Worm (Caenorhabditis elegans): ENCODE measurements around the gene nuo-5.

Gene nuo-5

DNA sequence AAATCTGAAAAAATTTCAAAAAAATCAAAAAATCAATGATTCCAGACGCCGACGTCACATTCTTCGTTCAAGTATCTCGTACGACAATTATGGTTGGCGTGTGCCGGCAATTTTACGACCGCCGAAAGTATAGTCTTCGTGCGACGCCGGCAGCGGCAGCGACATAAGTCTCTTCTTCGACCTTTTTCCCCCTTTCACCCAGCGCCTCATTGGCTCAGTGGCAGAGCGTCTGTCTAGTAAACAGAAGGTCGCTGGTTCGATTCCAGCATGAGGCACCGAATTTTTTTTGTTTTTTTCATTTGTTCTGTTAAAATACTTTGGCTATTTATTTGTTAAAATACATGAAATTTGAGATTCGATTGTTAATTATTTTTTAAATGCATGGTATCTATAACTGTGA lies 25.0 kb upstream of the nuo-5 start:
- TF ChIP-seq T22C8.4 (GFP tag; IDR thresholded peaks at IDR 0.05) (no peak), med-1 (GFP tag; optimal IDR thresholded peaks at IDR 0.05; ENCODE audit: insufficient read depth) (peak; percentile 45), ref-1 (GFP tag; conservative IDR thresholded peaks at IDR 0.05) (peak; percentile 67), klf-2 (GFP tag; conservative IDR thresholded peaks at IDR 0.05) (0 out of 2 replicates have a peak, but pooled peaks have one; percentile 25), tab-1 (GFP tag; IDR thresholded peaks at IDR 0.05) (peak; percentile 86), flt-1 (GFP tag; IDR thresholded peaks at IDR 0.05) (peak; percentile 86), ztf-29 (GFP tag; IDR thresholded peaks at IDR 0.05) (no peak), ztf-23 (GFP tag; IDR thresholded peaks at IDR 0.05) (peak; percentile 85)

DNA sequence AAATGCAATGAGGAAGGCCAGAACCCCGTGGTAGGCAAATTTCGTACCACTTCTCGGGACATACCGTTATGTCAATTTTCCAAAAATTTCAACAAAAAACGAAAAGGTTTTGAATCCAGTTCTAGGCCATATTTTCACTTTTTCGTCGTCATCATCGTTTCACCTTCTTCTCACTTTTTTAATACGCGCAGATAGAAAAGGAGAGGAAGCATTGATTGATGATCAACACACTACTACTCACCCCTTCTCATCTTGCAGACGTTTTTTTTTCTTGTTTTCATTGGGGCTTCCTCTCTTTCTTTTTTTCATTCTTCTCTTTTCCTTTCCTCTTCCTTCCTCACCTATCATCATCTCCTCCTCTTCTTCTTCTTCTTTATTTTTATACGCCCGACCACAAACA lies 23.1 kb upstream of the nuo-5 start:
- TF ChIP-seq tab-1 (GFP tag; IDR thresholded peaks at IDR 0.05) (no peak), med-1 (GFP tag; optimal IDR thresholded peaks at IDR 0.05; ENCODE audit: insufficient read depth) (no peak)

DNA sequence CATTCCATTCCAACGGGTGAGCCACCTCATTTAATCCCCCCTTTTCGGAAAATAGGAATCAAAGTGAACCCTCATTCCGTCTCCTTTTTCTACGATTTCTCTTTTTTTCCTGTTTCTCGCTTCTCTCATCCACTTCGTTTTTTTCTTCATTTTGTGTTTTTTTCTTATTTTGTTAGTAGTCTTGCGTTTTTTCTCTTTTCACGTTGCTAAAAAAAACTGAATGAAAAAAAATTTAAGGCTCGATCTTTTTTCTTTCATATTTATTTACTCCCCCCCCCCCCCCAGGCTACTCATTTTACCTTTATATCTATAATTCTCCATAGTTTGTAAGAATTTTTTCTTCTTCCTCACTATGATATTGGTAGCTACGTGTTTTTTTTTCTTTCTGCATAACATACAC lies 21.1 kb upstream of the nuo-5 start:
- no peak for TF ChIP-seq ztf-23 (GFP tag; IDR thresholded peaks at IDR 0.05)
- TF ChIP-seq flt-1 (GFP tag; IDR thresholded peaks at IDR 0.05) = no peak
- TF ChIP-seq ref-1 (GFP tag; conservative IDR thresholded peaks at IDR 0.05) = no peak
- no peak for TF ChIP-seq ztf-29 (GFP tag; IDR thresholded peaks at IDR 0.05)
- no peak for TF ChIP-seq cog-1 (tag; optimal IDR thresholded peaks at IDR 0.05)
- TF ChIP-seq klf-2 (GFP tag; conservative IDR thresholded peaks at IDR 0.05) = no peak
- TF ChIP-seq tab-1 (GFP tag; IDR thresholded peaks at IDR 0.05) = no peak
- no peak for TF ChIP-seq med-1 (GFP tag; optimal IDR thresholded peaks at IDR 0.05; ENCODE audit: insufficient read depth)
- TF ChIP-seq T22C8.4 (GFP tag; IDR thresholded peaks at IDR 0.05) = no peak

DNA sequence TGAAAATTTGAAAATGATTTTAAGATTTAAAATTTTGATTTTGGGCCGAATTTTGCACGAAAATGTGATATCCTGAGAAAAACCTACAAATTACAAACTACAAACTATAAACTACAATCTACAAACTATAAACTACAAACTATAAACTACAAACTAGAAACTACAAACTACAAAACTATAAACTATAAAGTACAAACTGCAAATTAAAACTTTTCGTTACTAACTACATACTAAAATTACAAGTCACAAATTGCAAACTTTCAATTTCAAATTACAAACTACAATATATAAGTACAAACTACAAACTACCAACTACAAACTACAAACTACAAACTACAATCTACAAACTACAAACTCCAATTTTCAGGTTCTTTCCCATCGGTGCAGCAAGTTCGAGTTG lies 15.3 kb upstream of the nuo-5 start:
- TF ChIP-seq klf-2 (GFP tag; conservative IDR thresholded peaks at IDR 0.05) (no peak), med-1 (GFP tag; optimal IDR thresholded peaks at IDR 0.05; ENCODE audit: insufficient read depth) (no peak), ref-1 (GFP tag; conservative IDR thresholded peaks at IDR 0.05) (no peak), flt-1 (GFP tag; IDR thresholded peaks at IDR 0.05) (no peak), ztf-23 (GFP tag; IDR thresholded peaks at IDR 0.05) (no peak), tab-1 (GFP tag; IDR thresholded peaks at IDR 0.05) (no peak), ztf-29 (GFP tag; IDR thresholded peaks at IDR 0.05) (no peak), cog-1 (tag; optimal IDR thresholded peaks at IDR 0.05) (no peak)

DNA sequence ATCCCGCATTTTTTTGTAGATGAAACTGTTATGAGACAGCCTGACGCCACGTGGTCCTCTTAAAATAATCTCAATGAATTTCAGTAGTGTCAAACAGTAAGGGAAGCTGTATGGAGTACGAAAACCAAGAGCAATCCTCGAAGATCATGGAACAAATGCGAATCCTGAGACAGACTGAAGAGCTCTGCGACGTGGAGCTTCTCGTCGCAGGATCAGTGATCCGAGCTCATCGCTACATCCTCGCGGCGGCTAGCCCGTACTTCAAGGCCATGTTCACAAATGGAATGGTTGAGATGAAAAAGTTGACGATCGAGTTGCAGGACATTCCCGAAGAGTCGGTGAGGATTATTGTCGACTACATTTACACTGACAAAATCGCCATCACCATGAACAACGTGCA lies 14.5 kb upstream of the nuo-5 start:
- TF ChIP-seq T22C8.4 (GFP tag; IDR thresholded peaks at IDR 0.05) (no peak), ztf-29 (GFP tag; IDR thresholded peaks at IDR 0.05) (no peak), ztf-23 (GFP tag; IDR thresholded peaks at IDR 0.05) (no peak), ref-1 (GFP tag; conservative IDR thresholded peaks at IDR 0.05) (no peak), tab-1 (GFP tag; IDR thresholded peaks at IDR 0.05) (no peak), med-1 (GFP tag; optimal IDR thresholded peaks at IDR 0.05; ENCODE audit: insufficient read depth) (no peak), flt-1 (GFP tag; IDR thresholded peaks at IDR 0.05) (no peak), cog-1 (tag; optimal IDR thresholded peaks at IDR 0.05) (no peak), klf-2 (GFP tag; conservative IDR thresholded peaks at IDR 0.05) (no peak)

DNA sequence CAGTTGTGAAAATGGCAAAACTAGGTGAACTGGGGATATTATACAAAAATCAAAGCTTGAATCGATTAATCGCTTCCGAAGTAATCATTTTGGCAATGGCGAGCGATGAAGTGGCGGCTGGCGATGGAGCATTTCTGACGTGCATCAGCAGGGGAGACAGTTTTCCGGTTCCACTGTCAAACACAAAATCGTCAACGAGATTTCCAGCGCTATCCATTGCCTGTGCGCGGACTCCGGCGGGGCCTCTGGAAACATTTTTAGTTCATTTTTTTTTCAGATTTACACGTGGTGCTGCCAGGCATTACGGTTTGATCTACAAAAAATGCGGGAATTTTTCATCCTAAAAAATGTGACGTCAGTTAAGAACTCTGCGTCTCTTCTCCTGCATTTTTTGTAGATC lies 10.2 kb upstream of the nuo-5 start:
- TF ChIP-seq flt-1 (GFP tag; IDR thresholded peaks at IDR 0.05) (no peak), cog-1 (tag; optimal IDR thresholded peaks at IDR 0.05) (no peak), klf-2 (GFP tag; conservative IDR thresholded peaks at IDR 0.05) (no peak), med-1 (GFP tag; optimal IDR thresholded peaks at IDR 0.05; ENCODE audit: insufficient read depth) (no peak), ref-1 (GFP tag; conservative IDR thresholded peaks at IDR 0.05) (no peak)

DNA sequence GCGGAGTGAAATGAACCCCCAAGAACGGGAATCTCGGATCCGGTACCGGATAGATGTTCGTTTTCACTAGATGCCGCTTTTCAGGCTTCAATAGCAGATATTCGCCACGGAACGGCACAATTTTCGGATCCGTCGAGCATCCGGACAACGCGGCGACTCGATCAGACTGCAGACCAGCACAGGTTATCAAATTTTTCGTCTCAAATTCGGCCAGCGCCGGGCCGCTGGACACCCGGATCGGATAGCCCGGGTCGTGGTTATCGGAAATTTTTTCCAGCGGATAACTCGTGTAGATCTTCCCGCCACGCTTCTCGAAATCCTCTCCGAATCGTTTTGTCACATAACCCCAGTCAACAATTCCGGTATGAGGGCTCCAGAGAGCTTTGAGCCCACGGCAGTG lies 8.3 kb upstream of the nuo-5 start:
- TF ChIP-seq ztf-29 (GFP tag; IDR thresholded peaks at IDR 0.05) = no peak
- TF ChIP-seq med-1 (GFP tag; optimal IDR thresholded peaks at IDR 0.05; ENCODE audit: insufficient read depth) = no peak
- TF ChIP-seq T22C8.4 (GFP tag; IDR thresholded peaks at IDR 0.05) = no peak
- TF ChIP-seq ztf-23 (GFP tag; IDR thresholded peaks at IDR 0.05) = no peak
- no peak for TF ChIP-seq flt-1 (GFP tag; IDR thresholded peaks at IDR 0.05)

DNA sequence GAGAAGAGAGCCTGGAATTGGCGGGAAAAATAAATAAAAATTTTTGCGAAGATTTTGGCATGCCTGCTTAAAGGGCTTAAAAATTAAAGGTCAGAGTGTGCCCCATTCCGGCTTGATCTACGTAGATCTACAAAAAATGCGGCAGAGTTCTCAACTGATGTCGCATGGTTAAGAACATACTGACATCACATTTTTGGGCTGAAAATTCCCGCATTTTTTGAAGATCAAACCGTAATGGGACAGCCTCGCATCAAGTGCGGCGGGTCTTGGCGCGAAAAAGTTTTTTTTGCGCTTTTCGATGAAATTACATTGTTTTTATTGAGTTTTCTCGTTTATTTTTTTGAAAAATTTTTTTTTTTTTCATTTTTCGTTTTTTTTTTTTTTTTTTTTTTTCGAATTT lies 7.8 kb upstream of the nuo-5 start:
- TF ChIP-seq ztf-29 (GFP tag; IDR thresholded peaks at IDR 0.05) (no peak), flt-1 (GFP tag; IDR thresholded peaks at IDR 0.05) (no peak), ref-1 (GFP tag; conservative IDR thresholded peaks at IDR 0.05) (no peak), cog-1 (tag; optimal IDR thresholded peaks at IDR 0.05) (no peak), T22C8.4 (GFP tag; IDR thresholded peaks at IDR 0.05) (no peak)

DNA sequence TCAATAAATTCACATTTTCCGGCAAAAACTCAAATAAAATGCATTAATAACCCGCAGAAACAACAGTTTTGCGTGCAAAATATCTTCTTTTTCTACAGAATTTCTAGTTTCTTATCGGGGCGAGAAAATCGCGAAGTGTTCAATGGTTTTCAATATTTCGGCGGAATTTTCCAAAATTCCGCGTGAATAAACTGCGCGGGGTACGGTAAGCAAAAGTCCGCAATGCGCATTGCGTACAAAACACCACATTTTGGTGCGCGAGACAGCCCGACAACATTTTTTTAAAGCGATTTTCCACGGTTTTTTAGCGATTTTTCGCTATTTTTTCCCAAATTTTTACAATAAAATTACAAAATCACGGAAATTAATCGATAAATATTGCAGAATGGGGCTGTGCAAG lies 4.4 kb upstream of the nuo-5 start, which contains the start of gene Y45G12B.2:
Gene Y45G12B.2 (plus strand): TSS at position 383 of the 400 bp plus-strand sequence.
- no peak for TF ChIP-seq ztf-29 (GFP tag; IDR thresholded peaks at IDR 0.05)
- TF ChIP-seq klf-2 (GFP tag; conservative IDR thresholded peaks at IDR 0.05) = 0 out of 2 replicates have a peak, but pooled peaks have one; percentile 25

DNA sequence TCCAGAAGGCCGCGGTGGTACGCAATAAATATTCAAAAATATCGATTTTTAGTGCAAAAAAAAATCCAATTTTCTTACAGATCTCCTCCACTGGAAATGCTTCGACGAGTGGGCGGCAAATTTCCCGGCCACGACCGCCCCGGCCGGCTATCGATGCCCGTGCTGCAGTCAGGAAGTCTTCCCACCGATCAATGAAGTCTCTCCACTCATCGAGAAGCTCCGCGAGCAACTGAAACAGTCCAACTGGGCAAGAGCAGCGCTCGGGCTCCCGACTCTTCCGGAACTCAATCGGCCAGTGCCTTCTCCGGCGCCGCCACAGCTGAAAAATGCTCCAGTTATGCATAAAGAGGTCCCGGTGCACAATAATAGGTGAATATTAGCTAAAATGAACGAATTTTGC lies 2.8 kb upstream of the nuo-5 start, which contains the start of gene Y45G12B.3:
Gene Y45G12B.3 (minus strand): TSS at position 320 of the 400 bp plus-strand sequence.
- TF ChIP-seq med-1 (GFP tag; optimal IDR thresholded peaks at IDR 0.05; ENCODE audit: insufficient read depth) (no peak), ztf-23 (GFP tag; IDR thresholded peaks at IDR 0.05) (no peak)

DNA sequence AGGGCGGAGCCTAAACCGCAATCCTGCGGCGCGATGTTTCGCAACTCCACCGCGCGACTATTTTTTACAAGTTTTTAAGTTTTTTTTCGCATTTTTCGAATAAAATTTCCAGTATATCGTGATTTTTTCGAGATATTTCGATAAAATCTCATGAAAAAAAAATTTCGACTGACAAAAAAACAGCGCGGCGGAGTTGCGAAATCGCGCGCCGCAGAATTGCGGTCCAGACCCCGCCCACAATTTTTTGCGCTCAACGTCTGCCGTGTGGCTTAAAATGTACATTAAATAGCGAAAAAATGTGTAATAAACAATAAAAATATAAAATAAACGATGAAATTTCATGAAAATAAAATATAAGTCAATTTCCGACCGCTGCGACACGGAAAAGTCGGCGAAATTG lies 1.1 kb upstream of the nuo-5 start:
- TF ChIP-seq tab-1 (GFP tag; IDR thresholded peaks at IDR 0.05) (no peak), flt-1 (GFP tag; IDR thresholded peaks at IDR 0.05) (0 out of 2 replicates have a peak, but pooled peaks have one; percentile 58), med-1 (GFP tag; optimal IDR thresholded peaks at IDR 0.05; ENCODE audit: insufficient read depth) (peak; percentile 12), ztf-23 (GFP tag; IDR thresholded peaks at IDR 0.05) (no peak), ref-1 (GFP tag; conservative IDR thresholded peaks at IDR 0.05) (no peak)
